Worm (Caenorhabditis elegans) whole organism, L4 larva: ENCODE data around the gene C08B6.11.

ENCODE experiments used
- D1046.2 ChIP-seq: fragments of 200-800 bp; sonication (Bioruptor generic); IDR thresholded peaks from 2 replicates; pipeline ENCODE4 v1.3.6; 2022; ENCODE audit warnings: missing genetic modification characterization, missing compliant biosample characterization
- F10B5.3 ChIP-seq: sonication (generic microtip); optimal IDR thresholded peaks from 2 replicates; lab custom pipeline; 2016; ENCODE audit warnings: mild to moderate bottlenecking, missing genetic modification characterization, missing compliant biosample characterization
- T26A8.4 ChIP-seq: fragments of 200-800 bp; sonication (Bioruptor generic); IDR thresholded peaks from 2 replicates; pipeline ENCODE4 v1.3.6; 2022; ENCODE audit warnings: missing genetic modification characterization, missing compliant biosample characterization
- Y75B8A.6 ChIP-seq: fragments of 200-800 bp; sonication (Bioruptor generic); IDR thresholded peaks from 2 replicates; pipeline ENCODE4 v1.3.6; 2022; ENCODE audit warnings: missing genetic modification reagents, missing genetic modification characterization, missing compliant biosample characterization
- arid-1 ChIP-seq: fragments of 200-800 bp; sonication (Bioruptor generic); conservative IDR thresholded peaks from 2 replicates; pipeline ENCODE4 v1.3.6; 2022; ENCODE audit warnings: missing genetic modification reagents, missing genetic modification characterization, missing compliant biosample characterization
- ceh-44 ChIP-seq: fragments of 200-800 bp; sonication (Bioruptor generic); IDR thresholded peaks from 2 replicates; pipeline ENCODE4 v1.3.6; 2022; ENCODE audit warnings: missing genetic modification reagents, missing genetic modification characterization, missing compliant biosample characterization
- ceh-62 ChIP-seq: sonication (generic microtip); optimal IDR thresholded peaks from 2 replicates; lab custom pipeline; 2017; ENCODE audit warnings: missing biosample characterization, missing genetic modification characterization
- ces-1 ChIP-seq: fragments of 150-350 bp; sonication (generic microtip); optimal IDR thresholded peaks from 4 replicates; lab custom pipeline; 2014; ENCODE audit warnings: missing biosample characterization, missing genetic modification reagents, missing genetic modification characterization
- cey-2 ChIP-seq: sonication (generic microtip); optimal IDR thresholded peaks from 3 replicates; lab custom pipeline; 2017; ENCODE audit warnings: missing genetic modification characterization, mild to moderate bottlenecking, missing compliant biosample characterization, antibody characterized with exemption, borderline replicate concordance; ENCODE audit not compliant: insufficient read depth
- ctbp-1 ChIP-seq: fragments of 200-800 bp; sonication (Bioruptor generic); IDR thresholded peaks from 2 replicates; pipeline ENCODE4 v1.3.6; 2022; ENCODE audit warnings: missing genetic modification reagents, missing genetic modification characterization, missing compliant biosample characterization
- daf-16 ChIP-seq, 3 experiments: sonication (generic microtip); optimal IDR thresholded peaks; 2 replicates each; lab custom pipeline; 2016 to 2017; ENCODE audit warnings: missing genetic modification characterization in 3 of 3, missing genetic modification reagents in 3 of 3, mild to moderate bottlenecking in 2 of 3, missing compliant biosample characterization in 2 of 3, missing biosample characterization in 1 of 3, moderate library complexity in 1 of 3
- daf-8 ChIP-seq: fragments of 200-800 bp; sonication (Bioruptor generic); IDR thresholded peaks from 2 replicates; pipeline ENCODE4 v1.3.6; 2022; ENCODE audit warnings: missing genetic modification characterization, missing compliant biosample characterization
- dmd-6 ChIP-seq: fragments of 200-800 bp; sonication (Bioruptor generic); IDR thresholded peaks from 2 replicates; pipeline ENCODE4 v1.3.6; 2022; ENCODE audit warnings: missing genetic modification reagents, missing genetic modification characterization, missing compliant biosample characterization
- dmd-8 ChIP-seq: fragments of 200-800 bp; sonication (Bioruptor generic); IDR thresholded peaks from 2 replicates; pipeline ENCODE4 v1.3.6; 2022; ENCODE audit warnings: missing genetic modification characterization, missing compliant biosample characterization
- dmd-9 ChIP-seq: fragments of 200-800 bp; sonication (Bioruptor generic); IDR thresholded peaks from 2 replicates; pipeline ENCODE4 v1.3.6; 2022; ENCODE audit warnings: missing genetic modification reagents, missing genetic modification characterization, missing compliant biosample characterization
- gei-8 ChIP-seq: fragments of 200-800 bp; sonication (Bioruptor generic); optimal IDR thresholded peaks from 2 replicates; lab custom pipeline; 2018; ENCODE audit warnings: mild to moderate bottlenecking, missing genetic modification characterization, missing compliant biosample characterization
- hlh-30 ChIP-seq: sonication (generic microtip); optimal IDR thresholded peaks from 2 replicates; lab custom pipeline; 2017; ENCODE audit warnings: antibody characterized with exemption, mild to moderate bottlenecking, missing genetic modification characterization, missing compliant biosample characterization; ENCODE audit not compliant: insufficient read depth
- jun-1 ChIP-seq: fragments of 150-350 bp; optimal IDR thresholded peaks from 2 replicates; lab custom pipeline; 2014; ENCODE audit warnings: missing biosample characterization, missing genetic modification reagents, missing genetic modification characterization
- lin-1 ChIP-seq: fragments of 200-800 bp; sonication (Bioruptor generic); IDR thresholded peaks from 2 replicates; pipeline ENCODE4 v1.3.6; 2022; ENCODE audit warnings: missing genetic modification reagents, missing genetic modification characterization, missing compliant biosample characterization
- lin-15B ChIP-seq: fragments of 150-350 bp; sonication (generic microtip); optimal IDR thresholded peaks from 3 replicates; lab custom pipeline; 2014; ENCODE audit warnings: missing biosample characterization, missing genetic modification characterization
- lin-29 ChIP-seq: fragments of 200-800 bp; sonication (Bioruptor generic); IDR thresholded peaks from 2 replicates; pipeline ENCODE4 v1.3.6; 2022; ENCODE audit warnings: missing genetic modification reagents, missing genetic modification characterization, missing compliant biosample characterization
- lin-39 ChIP-seq: fragments of 150-350 bp; optimal IDR thresholded peaks from 2 replicates; lab custom pipeline; 2014; ENCODE audit warnings: missing biosample characterization, missing genetic modification reagents, missing genetic modification characterization
- lsy-2 ChIP-seq, 2 experiments: fragments of 150-350 bp in 1 of 2; sonication (generic microtip) in 1 of 2; optimal IDR thresholded peaks; 2 replicates each; lab custom pipeline; 2014 to 2017; ENCODE audit warnings: missing biosample characterization in 2 of 2, missing genetic modification characterization in 2 of 2
- mdl-1 ChIP-seq, 2 experiments: fragments of 150-350 bp in 1 of 2; sonication (generic microtip) in 1 of 2; optimal IDR thresholded peaks; 2 replicates each; lab custom pipeline; 2014 to 2017; ENCODE audit warnings: missing biosample characterization in 2 of 2, missing genetic modification characterization in 2 of 2
- mep-1 ChIP-seq: fragments of 150-350 bp; sonication (generic microtip); optimal IDR thresholded peaks from 3 replicates; lab custom pipeline; 2014; ENCODE audit warnings: missing biosample characterization, missing genetic modification characterization
- mes-2 ChIP-seq: sonication (generic microtip); optimal IDR thresholded peaks from 2 replicates; lab custom pipeline; 2016; ENCODE audit warnings: missing genotype, mild to moderate bottlenecking, missing genetic modification characterization, missing compliant biosample characterization; ENCODE audit not compliant: poor library complexity, severe bottlenecking
- nhr-102 ChIP-seq: sonication (generic microtip); optimal IDR thresholded peaks from 2 replicates; lab custom pipeline; 2016; ENCODE audit warnings: mild to moderate bottlenecking, missing genetic modification characterization, moderate library complexity, missing compliant biosample characterization
- nhr-237 ChIP-seq: sonication (generic microtip); optimal IDR thresholded peaks from 2 replicates; lab custom pipeline; 2017; ENCODE audit warnings: missing biosample characterization, missing genetic modification characterization
- nhr-25 ChIP-seq: sonication (generic microtip); optimal IDR thresholded peaks from 2 replicates; lab custom pipeline; 2017; ENCODE audit warnings: missing genetic modification characterization, mild to moderate bottlenecking, missing compliant biosample characterization, antibody characterized with exemption, moderate library complexity, borderline replicate concordance; ENCODE audit not compliant: insufficient read depth
- nhr-28 ChIP-seq: fragments of 150-350 bp; optimal IDR thresholded peaks from 2 replicates; lab custom pipeline; 2014; ENCODE audit warnings: missing biosample characterization, missing genetic modification characterization
- nhr-42 ChIP-seq: fragments of 200-800 bp; sonication (Bioruptor generic); IDR thresholded peaks from 2 replicates; pipeline ENCODE4 v1.3.6; 2022; ENCODE audit warnings: missing genetic modification characterization, missing compliant biosample characterization
- nhr-48 ChIP-seq: sonication (generic microtip); optimal IDR thresholded peaks from 2 replicates; lab custom pipeline; 2016; ENCODE audit warnings: mild to moderate bottlenecking, missing genetic modification characterization, missing compliant biosample characterization
- nhr-76 ChIP-seq: fragments of 150-350 bp; optimal IDR thresholded peaks from 2 replicates; lab custom pipeline; 2014; ENCODE audit warnings: missing biosample characterization, missing genetic modification characterization
- nhr-77 ChIP-seq: fragments of 150-350 bp; optimal IDR thresholded peaks from 2 replicates; lab custom pipeline; 2014; ENCODE audit warnings: missing biosample characterization, missing genetic modification characterization
- saeg-2 ChIP-seq: fragments of 200-800 bp; sonication (Bioruptor generic); IDR thresholded peaks from 2 replicates; pipeline ENCODE4 v1.3.6; 2022; ENCODE audit warnings: missing genetic modification reagents, missing genetic modification characterization, missing compliant biosample characterization
- sdz-12 ChIP-seq: fragments of 200-800 bp; sonication (Bioruptor generic); optimal IDR thresholded peaks from 2 replicates; lab custom pipeline; 2018; ENCODE audit warnings: mild to moderate bottlenecking, missing genetic modification characterization, missing compliant biosample characterization
- set-16 ChIP-seq: fragments of 200-800 bp; sonication (Bioruptor generic); IDR thresholded peaks from 2 replicates; pipeline ENCODE4 v1.3.6; 2022; ENCODE audit warnings: missing genetic modification reagents, missing genetic modification characterization, missing compliant biosample characterization
- skn-1 ChIP-seq: fragments of 150-350 bp; optimal IDR thresholded peaks from 2 replicates; lab custom pipeline; 2014; ENCODE audit warnings: missing biosample characterization, missing genetic modification characterization
- spr-1 ChIP-seq: sonication (generic microtip); optimal IDR thresholded peaks from 2 replicates; lab custom pipeline; 2016; ENCODE audit warnings: mild to moderate bottlenecking, missing genetic modification characterization, missing compliant biosample characterization
- spr-3 ChIP-seq: fragments of 200-800 bp; sonication (Bioruptor generic); optimal IDR thresholded peaks from 2 replicates; lab custom pipeline; 2018; ENCODE audit warnings: mild to moderate bottlenecking, missing genetic modification characterization, missing compliant biosample characterization
- tra-1 ChIP-seq: fragments of 200-800 bp; sonication (Bioruptor generic); IDR thresholded peaks from 2 replicates; pipeline ENCODE4 v1.3.6; 2022; ENCODE audit warnings: missing genetic modification reagents, missing genetic modification characterization, missing compliant biosample characterization
- unc-130 ChIP-seq: sonication (generic microtip); optimal IDR thresholded peaks from 2 replicates; lab custom pipeline; 2016; ENCODE audit warnings: missing genetic modification reagents, missing genetic modification characterization, missing compliant biosample characterization
- zag-1 ChIP-seq: fragments of 150-350 bp; optimal IDR thresholded peaks from 2 replicates; lab custom pipeline; 2014; ENCODE audit warnings: missing biosample characterization, missing genetic modification characterization
- zip-11 ChIP-seq: fragments of 200-800 bp; sonication (Bioruptor generic); IDR thresholded peaks from 2 replicates; pipeline ENCODE4 v1.3.6; 2022; ENCODE audit warnings: missing genetic modification characterization, missing compliant biosample characterization
- zip-2 ChIP-seq: fragments of 150-350 bp; optimal IDR thresholded peaks from 2 replicates; lab custom pipeline; 2014; ENCODE audit warnings: missing biosample characterization, missing genetic modification characterization
- ztf-11 ChIP-seq: fragments of 150-350 bp; optimal IDR thresholded peaks from 2 replicates; lab custom pipeline; 2014; ENCODE audit warnings: missing biosample characterization, missing genetic modification characterization

The C08B6.11 gene

ce11 chrV:10084864-10085263 is 22.5 kb upstream of the C08B6.11 start, which contains the start of gene R04B5.6:
R04B5.6 (plus strand) TSS chrV:10085164.
- TF ChIP-seq ctbp-1, result no peak
- TF ChIP-seq lin-15B (tag; lab: Kevin White, UChicago), result no peak
- TF ChIP-seq nhr-77 (tag; lab: Kevin White, UChicago), result no peak
- no peak for TF ChIP-seq D1046.2 (GFP tag; lab: Robert Waterston, UW)
- TF ChIP-seq ces-1 (GFP tag; lab: Kevin White, UChicago), result no peak
- no peak for TF ChIP-seq ceh-62 (tag; lab: Kevin White, UChicago)
- no peak for TF ChIP-seq dmd-9 (GFP tag; lab: Robert Waterston, UW)
- no peak for TF ChIP-seq nhr-237 (tag; lab: Kevin White, UChicago)
- TF ChIP-seq hlh-30, result no peak
- TF ChIP-seq zip-2 (tag; lab: Kevin White, UChicago), result no peak

- no peak for TF ChIP-seq skn-1 (tag; lab: Kevin White, UChicago)
- peak in 1 of 2 experiments; percentile 72 for TF ChIP-seq daf-16 (GFP tag; optimal IDR thresholded peaks at IDR 0.05; lab: Kevin White, UChicago)
- TF ChIP-seq daf-16 (tag; optimal IDR thresholded peaks at IDR 0.05; lab: Kevin White, UChicago), result no peak
These were observed 21.3 kb upstream of the C08B6.11 start for ce11 chrV:10086141-10086540.

ce11 chrV:10087103-10087502 is 20.3 kb upstream of the C08B6.11 start, which contains the start of gene R04B5.5:
R04B5.5 (plus strand) TSS chrV:10087480.
- TF ChIP-seq mes-2 (no peak), nhr-48 (tag; lab: Kevin White, UChicago) (peak; percentile 49), nhr-76 (tag; lab: Kevin White, UChicago) (no peak), T26A8.4 (GFP tag; lab: Robert Waterston, UW) (no peak), mdl-1 (tag; optimal IDR thresholded peaks at IDR 0.05; lab: Kevin White, UChicago) (peak in 1 of 2 experiments; percentile 85), zag-1 (tag; lab: Kevin White, UChicago) (no peak), spr-1 (no peak), zip-11 (GFP tag; lab: Robert Waterston, UW) (no peak), daf-8 (GFP tag; lab: Robert Waterston, UW) (no peak), set-16 (GFP tag; lab: Robert Waterston, UW) (no peak), cey-2 (tag; lab: Kevin White, UChicago) (no peak), lin-39 (tag; lab: Kevin White, UChicago) (no peak), skn-1 (tag; lab: Kevin White, UChicago) (no peak), nhr-25 (no peak), Y75B8A.6 (no peak), ztf-11 (tag; lab: Kevin White, UChicago) (no peak), tra-1 (0 out of 2 replicates have a peak, but pooled peaks have one; percentile 46), gei-8 (GFP tag; lab: Kevin White, UChicago) (no peak), ceh-44 (GFP tag; lab: Robert Waterston, UW) (no peak), lin-1 (GFP tag; lab: Robert Waterston, UW) (no peak), lin-29 (GFP tag; lab: Robert Waterston, UW) (no peak), sdz-12 (GFP tag; lab: Kevin White, UChicago) (no peak), nhr-102 (tag; lab: Kevin White, UChicago) (peak; percentile 48), mep-1 (tag; lab: Kevin White, UChicago) (peak; percentile 13), ctbp-1 (no peak), unc-130 (GFP tag; lab: Kevin White, UChicago) (no peak), ces-1 (GFP tag; lab: Kevin White, UChicago) (no peak), nhr-237 (tag; lab: Kevin White, UChicago) (no peak), nhr-28 (tag; lab: Kevin White, UChicago) (peak; percentile 90), saeg-2 (no peak), hlh-30 (peak; percentile 58), dmd-6 (peak; percentile 67), jun-1 (no peak), dmd-8 (GFP tag; lab: Robert Waterston, UW) (no peak), F10B5.3 (tag; lab: Kevin White, UChicago) (no peak), spr-3 (GFP tag; lab: Kevin White, UChicago) (no peak), lsy-2 (tag; optimal IDR thresholded peaks at IDR 0.05; lab: Kevin White, UChicago) (peak in 1 of 2 experiments; percentile 33), zip-2 (tag; lab: Kevin White, UChicago) (no peak), nhr-42 (no peak), arid-1 (no peak)
